Worm (Caenorhabditis elegans) whole organism, L2 larva: ENCODE results near the gene F10G2.4.

Source experiments
- R02D3.7 ChIP-seq: fragments of 150-350 bp; optimal IDR thresholded peaks from 2 replicates; lab custom pipeline; 2014; ENCODE audit warnings: missing biosample characterization, missing genetic modification characterization
- ZK546.5 ChIP-seq: sonication (generic microtip); optimal IDR thresholded peaks from 2 replicates; lab custom pipeline; 2017; ENCODE audit warnings: missing biosample characterization, missing genetic modification characterization
- alr-1 ChIP-seq: fragments of 150-350 bp; optimal IDR thresholded peaks from 2 replicates; lab custom pipeline; 2014; ENCODE audit warnings: missing biosample characterization, missing genetic modification characterization
- ama-1 ChIP-seq: fragments of 150-350 bp; optimal IDR thresholded peaks from 2 replicates; lab custom pipeline; 2018; ENCODE audit warnings: inconsistent platforms
- blmp-1 ChIP-seq: sonication (generic microtip); optimal IDR thresholded peaks from 2 replicates; lab custom pipeline; 2017; ENCODE audit warnings: missing genetic modification characterization, mild to moderate bottlenecking, missing compliant biosample characterization, antibody characterized with exemption, moderate library complexity; ENCODE audit not compliant: insufficient read depth
- ceh-16 ChIP-seq: fragments of 150-350 bp; optimal IDR thresholded peaks from 2 replicates; lab custom pipeline; 2014; ENCODE audit warnings: missing biosample characterization, missing genetic modification characterization
- ceh-82 ChIP-seq: fragments of 150-350 bp; optimal IDR thresholded peaks from 2 replicates; lab custom pipeline; 2014; ENCODE audit warnings: missing biosample characterization, missing genetic modification characterization
- dmd-4 ChIP-seq: sonication (generic microtip); optimal IDR thresholded peaks from 2 replicates; lab custom pipeline; 2017; ENCODE audit warnings: missing biosample characterization, missing genetic modification characterization
- egl-27 ChIP-seq: sonication (generic microtip); optimal IDR thresholded peaks from 3 replicates; lab custom pipeline; 2017; ENCODE audit warnings: missing biosample characterization, missing genetic modification reagents, missing genetic modification characterization
- elt-1 ChIP-seq: fragments of 150-350 bp; optimal IDR thresholded peaks from 2 replicates; lab custom pipeline; 2014; ENCODE audit warnings: missing biosample characterization, missing genetic modification characterization
- gmeb-1 ChIP-seq: fragments of 150-350 bp; optimal IDR thresholded peaks from 2 replicates; lab custom pipeline; 2014; ENCODE audit warnings: missing biosample characterization, missing genetic modification characterization
- lin-11 ChIP-seq: fragments of 150-350 bp; sonication (generic microtip); optimal IDR thresholded peaks from 2 replicates; lab custom pipeline; 2014; ENCODE audit warnings: missing biosample characterization, missing genetic modification characterization, inconsistent platforms, mixed read lengths
- lin-13 ChIP-seq: fragments of 150-350 bp; optimal IDR thresholded peaks from 2 replicates; lab custom pipeline; 2014; ENCODE audit warnings: missing biosample characterization, missing genetic modification reagents, missing genetic modification characterization
- lsy-2 ChIP-seq, 2 experiments: fragments of 150-350 bp in 1 of 2; sonication (generic microtip) in 1 of 2; optimal IDR thresholded peaks; 2 replicates each; lab custom pipeline; 2014 to 2017; ENCODE audit warnings: missing biosample characterization in 2 of 2, missing genetic modification characterization in 2 of 2
- mab-5 ChIP-seq: fragments of 150-350 bp; optimal IDR thresholded peaks from 2 replicates; lab custom pipeline; 2014; ENCODE audit warnings: missing biosample characterization, missing genetic modification characterization
- mdl-1 ChIP-seq, 2 experiments: fragments of 150-350 bp in 1 of 2; sonication (generic microtip) in 1 of 2; optimal IDR thresholded peaks; 2 replicates each; lab custom pipeline; 2017; ENCODE audit warnings: missing biosample characterization in 2 of 2, missing genetic modification characterization in 2 of 2
- nhr-10 ChIP-seq: sonication (generic microtip); optimal IDR thresholded peaks from 2 replicates; lab custom pipeline; 2017; ENCODE audit warnings: missing biosample characterization, missing genetic modification characterization
- nhr-11 ChIP-seq: fragments of 150-350 bp; optimal IDR thresholded peaks from 2 replicates; lab custom pipeline; 2014; ENCODE audit warnings: missing biosample characterization, missing genetic modification characterization
- nhr-12 ChIP-seq: fragments of 150-350 bp; optimal IDR thresholded peaks from 2 replicates; lab custom pipeline; 2014; ENCODE audit warnings: missing biosample characterization, missing genetic modification characterization
- nhr-129 ChIP-seq: fragments of 150-350 bp; optimal IDR thresholded peaks from 2 replicates; lab custom pipeline; 2014; ENCODE audit warnings: missing biosample characterization, missing genetic modification characterization
- nhr-21 ChIP-seq: fragments of 150-350 bp; optimal IDR thresholded peaks from 2 replicates; lab custom pipeline; 2014; ENCODE audit warnings: missing biosample characterization, missing genetic modification characterization
- nhr-23 ChIP-seq: fragments of 150-350 bp; optimal IDR thresholded peaks from 2 replicates; lab custom pipeline; 2014; ENCODE audit warnings: missing biosample characterization, missing genetic modification reagents, missing genetic modification characterization
- nhr-237 ChIP-seq: fragments of 150-350 bp; optimal IDR thresholded peaks from 2 replicates; lab custom pipeline; 2014; ENCODE audit warnings: missing biosample characterization, missing genetic modification characterization
- nhr-6 ChIP-seq: fragments of 150-350 bp; optimal IDR thresholded peaks from 2 replicates; lab custom pipeline; 2014; ENCODE audit warnings: missing biosample characterization, missing genetic modification characterization
- nhr-77 ChIP-seq: fragments of 150-350 bp; optimal IDR thresholded peaks from 2 replicates; lab custom pipeline; 2014; ENCODE audit warnings: missing biosample characterization, missing genetic modification characterization
- peb-1 ChIP-seq: fragments of 150-350 bp; optimal IDR thresholded peaks from 2 replicates; lab custom pipeline; 2014; ENCODE audit warnings: missing biosample characterization, missing genetic modification characterization
- skn-1 ChIP-seq: sonication (generic microtip); optimal IDR thresholded peaks from 2 replicates; lab custom pipeline; 2017; ENCODE audit warnings: missing biosample characterization, missing genetic modification characterization
- sma-3 ChIP-seq: sonication (generic microtip); optimal IDR thresholded peaks from 2 replicates; lab custom pipeline; 2016; ENCODE audit warnings: missing genetic modification reagents, missing genetic modification characterization, missing compliant biosample characterization
- snpc-4 ChIP-seq: fragments of 150-350 bp; optimal IDR thresholded peaks from 2 replicates; lab custom pipeline; 2014; ENCODE audit warnings: missing biosample characterization, missing genetic modification characterization
- unc-39 ChIP-seq: fragments of 150-350 bp; optimal IDR thresholded peaks from 2 replicates; lab custom pipeline; 2014; ENCODE audit warnings: missing biosample characterization, missing genetic modification characterization
- unc-55 ChIP-seq: fragments of 150-350 bp; sonication (generic microtip); optimal IDR thresholded peaks from 3 replicates; lab custom pipeline; 2014; ENCODE audit warnings: missing biosample characterization, missing genetic modification reagents, missing genetic modification characterization
- zag-1 ChIP-seq: fragments of 150-350 bp; optimal IDR thresholded peaks from 2 replicates; lab custom pipeline; 2014; ENCODE audit warnings: missing biosample characterization, missing genetic modification characterization
- ztf-1 ChIP-seq: fragments of 200-800 bp; sonication (Bioruptor generic); conservative IDR thresholded peaks from 2 replicates; pipeline ENCODE4 v1.3.6; 2022; ENCODE audit warnings: missing genetic modification characterization, missing compliant biosample characterization
- ztf-11 ChIP-seq: sonication (generic microtip); optimal IDR thresholded peaks from 2 replicates; lab custom pipeline; 2017; ENCODE audit warnings: missing biosample characterization, missing genetic modification characterization
- ztf-4 ChIP-seq: fragments of 150-350 bp; optimal IDR thresholded peaks from 2 replicates; lab custom pipeline; 2014; ENCODE audit warnings: missing biosample characterization, missing genetic modification characterization

The F10G2.4 gene

ce11 chrV:7320909-7321308 is 6.1 kb upstream of the F10G2.4 start, which contains the start of gene lmd-4:
Gene lmd-4 (minus strand): TSS chrV:7321009.
- TF ChIP-seq mab-5 (tag; lab: Kevin White, UChicago) (no peak), unc-39 (tag; lab: Kevin White, UChicago) (no peak), ZK546.5 (no peak), nhr-6 (no peak), zag-1 (tag; lab: Kevin White, UChicago) (no peak), nhr-10 (no peak), snpc-4 (tag; lab: Kevin White, UChicago) (no peak)
- TF ChIP-seq, all 48 proteins: peak for 0

ce11 chrV:7321915-7322314 is 5.1 kb upstream of the F10G2.4 start, which contains the start of gene F10G2.10:
Gene F10G2.10 (plus strand): TSS chrV:7322215.
- TF ChIP-seq blmp-1 (tag; lab: Kevin White, UChicago) (no peak), nhr-6 (no peak), nhr-10 (no peak), ZK546.5 (no peak), nhr-237 (tag; lab: Kevin White, UChicago) (no peak), zag-1 (tag; lab: Kevin White, UChicago) (no peak)

ce11 chrV:7325285-7325684 is 1.7 kb upstream of the F10G2.4 start, which contains the start of gene srx-92:
Gene srx-92 (minus strand): TSS chrV:7325385.
- no peak for TF ChIP-seq ceh-16 (tag; lab: Kevin White, UChicago)
- TF ChIP-seq zag-1 (tag; lab: Kevin White, UChicago) = no peak
- no peak for TF ChIP-seq nhr-6
- no peak for TF ChIP-seq skn-1 (tag; lab: Kevin White, UChicago)
- TF ChIP-seq ztf-4 (tag; lab: Kevin White, UChicago) = no peak
- TF ChIP-seq lsy-2 (tag; optimal IDR thresholded peaks at IDR 0.05; lab: Kevin White, UChicago) = no peak
- no peak for TF ChIP-seq egl-27 (tag; lab: Kevin White, UChicago)
- no peak for TF ChIP-seq mdl-1 (tag; optimal IDR thresholded peaks at IDR 0.05; lab: Kevin White, UChicago)
- no peak for TF ChIP-seq nhr-12 (tag; lab: Kevin White, UChicago)

ce11 chrV:7328092-7328491 is 1.1 kb downstream of the F10G2.4 start, which contains the start of gene clec-7:
Gene clec-7 (plus strand): TSS chrV:7328392.
- TF ChIP-seq snpc-4 (tag; lab: Kevin White, UChicago) = no peak
- TF ChIP-seq skn-1 (tag; lab: Kevin White, UChicago) = no peak
- no peak for TF ChIP-seq R02D3.7
- TF ChIP-seq ceh-82 (tag; lab: Kevin White, UChicago) = no peak
- no peak for TF ChIP-seq unc-55 (GFP tag; lab: Kevin White, UChicago)
- TF ChIP-seq nhr-23 (tag; lab: Kevin White, UChicago) = no peak
- no peak for TF ChIP-seq mdl-1 (tag; optimal IDR thresholded peaks at IDR 0.05; lab: Kevin White, UChicago)
- TF ChIP-seq ztf-11 (tag; lab: Kevin White, UChicago) = no peak
- no peak for TF ChIP-seq nhr-10
- TF ChIP-seq peb-1 = no peak
- no peak for TF ChIP-seq nhr-6
- no peak for TF ChIP-seq gmeb-1 (tag; lab: Kevin White, UChicago)
- no peak for TF ChIP-seq alr-1
- TF ChIP-seq lin-13 (GFP tag; lab: Kevin White, UChicago) = no peak

ce11 chrV:7330868-7331267 is 3.8 kb downstream of the F10G2.4 start, which contains the start of gene F10G2.2:
Gene F10G2.2 (plus strand): TSS chrV:7331168.
- TF ChIP-seq nhr-77 (tag; lab: Kevin White, UChicago) (no peak), lin-13 (GFP tag; lab: Kevin White, UChicago) (no peak), ama-1 (lab: Kevin White, UChicago) (no peak), elt-1 (no peak), sma-3 (GFP tag; lab: Kevin White, UChicago) (no peak)

- TF ChIP-seq nhr-11 (tag; lab: Kevin White, UChicago) (no peak), alr-1 (no peak), egl-27 (tag; lab: Kevin White, UChicago) (no peak), dmd-4 (tag; lab: Kevin White, UChicago) (no peak), nhr-129 (no peak), ztf-1 (GFP tag; lab: Robert Waterston, UW) (no peak), ceh-82 (tag; lab: Kevin White, UChicago) (no peak), nhr-21 (tag; lab: Kevin White, UChicago) (no peak), nhr-23 (tag; lab: Kevin White, UChicago) (no peak), lin-11 (no peak), nhr-237 (tag; lab: Kevin White, UChicago) (no peak), ama-1 (lab: Kevin White, UChicago) (no peak)
- TF ChIP-seq, all 48 proteins: peak for 0
These were observed 5.2 kb downstream of the F10G2.4 start, which contains the start of gene F10G2.1 for ce11 chrV:7332253-7332652. Gene F10G2.1 (plus strand): TSS chrV:7332553.
